Worm (Caenorhabditis elegans) whole organism, L4 larva: Measurements from ENCODE around the gene C08F8.2.

Experiments
- D1046.2 ChIP-seq: fragments of 200-800 bp; sonication (Bioruptor generic); IDR thresholded peaks from 2 replicates; pipeline ENCODE4 v1.3.6; 2022; ENCODE audit warnings: missing genetic modification characterization, missing compliant biosample characterization
- F44E2.7 ChIP-seq: fragments of 200-800 bp; sonication (Bioruptor generic); IDR thresholded peaks from 2 replicates; pipeline ENCODE4 v2.1.2; 2022; ENCODE audit warnings: missing genetic modification characterization, missing compliant biosample characterization
- F49E8.2 ChIP-seq: sonication (generic microtip); optimal IDR thresholded peaks from 2 replicates; lab custom pipeline; 2016; ENCODE audit warnings: missing compliant biosample characterization, mild to moderate bottlenecking, missing genetic modification characterization, borderline replicate concordance
- R02D3.7 ChIP-seq: fragments of 150-350 bp; sonication (generic microtip); optimal IDR thresholded peaks from 3 replicates; lab custom pipeline; 2014; ENCODE audit warnings: missing biosample characterization, missing genetic modification characterization
- T20F7.1 ChIP-seq: fragments of 200-800 bp; sonication (Bioruptor generic); optimal IDR thresholded peaks from 2 replicates; lab custom pipeline; 2018; ENCODE audit warnings: mild to moderate bottlenecking, missing genetic modification characterization, missing compliant biosample characterization
- T26A8.4 ChIP-seq: fragments of 200-800 bp; sonication (Bioruptor generic); IDR thresholded peaks from 2 replicates; pipeline ENCODE4 v1.3.6; 2022; ENCODE audit warnings: missing genetic modification characterization, missing compliant biosample characterization
- Y75B8A.6 ChIP-seq: fragments of 200-800 bp; sonication (Bioruptor generic); IDR thresholded peaks from 2 replicates; pipeline ENCODE4 v1.3.6; 2022; ENCODE audit warnings: missing genetic modification reagents, missing genetic modification characterization, missing compliant biosample characterization
- ZK546.5 ChIP-seq, 2 experiments: sonication (generic microtip); optimal IDR thresholded peaks; 2 replicates each; lab custom pipeline; 2017; ENCODE audit warnings: missing biosample characterization in 2 of 2, missing genetic modification characterization in 2 of 2
- aha-1 ChIP-seq: fragments of 150-350 bp; peaks from one replicate; lab custom pipeline; 2014; ENCODE audit warnings: missing biosample characterization, missing genetic modification characterization
- ama-1 ChIP-seq: fragments of 150-350 bp; optimal IDR thresholded peaks from 2 replicates; lab custom pipeline; 2014; ENCODE audit warnings: inconsistent platforms, mixed read lengths
- arid-1 ChIP-seq: fragments of 200-800 bp; sonication (Bioruptor generic); conservative IDR thresholded peaks from 2 replicates; pipeline ENCODE4 v1.3.6; 2022; ENCODE audit warnings: missing genetic modification reagents, missing genetic modification characterization, missing compliant biosample characterization
- attf-4 ChIP-seq: sonication (generic microtip); optimal IDR thresholded peaks from 3 replicates; lab custom pipeline; 2017; ENCODE audit warnings: missing biosample characterization, missing genetic modification characterization
- ceh-20 ChIP-seq: fragments of 200-800 bp; sonication (Bioruptor generic); IDR thresholded peaks from 2 replicates; pipeline ENCODE4 v1.3.6; 2022; ENCODE audit warnings: missing genetic modification reagents, missing genetic modification characterization, missing compliant biosample characterization
- ceh-28 ChIP-seq: fragments of 150-350 bp; optimal IDR thresholded peaks from 2 replicates; lab custom pipeline; 2014; ENCODE audit warnings: missing biosample characterization, missing genetic modification reagents, missing genetic modification characterization
- ceh-44 ChIP-seq: fragments of 200-800 bp; sonication (Bioruptor generic); IDR thresholded peaks from 2 replicates; pipeline ENCODE4 v1.3.6; 2022; ENCODE audit warnings: missing genetic modification reagents, missing genetic modification characterization, missing compliant biosample characterization
- ceh-62 ChIP-seq: sonication (generic microtip); optimal IDR thresholded peaks from 2 replicates; lab custom pipeline; 2017; ENCODE audit warnings: missing biosample characterization, missing genetic modification characterization
- cey-2 ChIP-seq: sonication (generic microtip); optimal IDR thresholded peaks from 3 replicates; lab custom pipeline; 2017; ENCODE audit warnings: missing genetic modification characterization, mild to moderate bottlenecking, missing compliant biosample characterization, antibody characterized with exemption, borderline replicate concordance; ENCODE audit not compliant: insufficient read depth
- daf-19 ChIP-seq: fragments of 200-800 bp; sonication (Bioruptor generic); conservative IDR thresholded peaks from 2 replicates; pipeline ENCODE4 v1.3.6; 2022; ENCODE audit warnings: missing genetic modification characterization, missing compliant biosample characterization
- daf-8 ChIP-seq: fragments of 200-800 bp; sonication (Bioruptor generic); IDR thresholded peaks from 2 replicates; pipeline ENCODE4 v1.3.6; 2022; ENCODE audit warnings: missing genetic modification characterization, missing compliant biosample characterization
- dmd-6 ChIP-seq: fragments of 200-800 bp; sonication (Bioruptor generic); IDR thresholded peaks from 2 replicates; pipeline ENCODE4 v1.3.6; 2022; ENCODE audit warnings: missing genetic modification reagents, missing genetic modification characterization, missing compliant biosample characterization
- dpl-1 ChIP-seq: fragments of 150-350 bp; optimal IDR thresholded peaks from 2 replicates; lab custom pipeline; 2014; ENCODE audit warnings: missing biosample characterization, missing genetic modification reagents, missing genetic modification characterization
- dve-1 ChIP-seq: sonication (generic microtip); optimal IDR thresholded peaks from 2 replicates; lab custom pipeline; 2017; ENCODE audit warnings: antibody characterized with exemption, mild to moderate bottlenecking, missing genetic modification characterization, missing compliant biosample characterization; ENCODE audit not compliant: insufficient read depth
- fos-1 ChIP-seq: fragments of 150-350 bp; optimal IDR thresholded peaks from 2 replicates; lab custom pipeline; 2014; ENCODE audit warnings: missing biosample characterization, missing genetic modification characterization
- gei-8 ChIP-seq: fragments of 200-800 bp; sonication (Bioruptor generic); optimal IDR thresholded peaks from 2 replicates; lab custom pipeline; 2018; ENCODE audit warnings: mild to moderate bottlenecking, missing genetic modification characterization, missing compliant biosample characterization
- hlh-11 ChIP-seq: fragments of 200-800 bp; sonication (Bioruptor generic); optimal IDR thresholded peaks from 2 replicates; lab custom pipeline; 2018; ENCODE audit warnings: mild to moderate bottlenecking, missing genetic modification characterization, missing compliant biosample characterization
- hmg-1.1 ChIP-seq: fragments of 200-800 bp; sonication (Bioruptor generic); IDR thresholded peaks from 2 replicates; pipeline ENCODE4 v1.3.6; 2022; ENCODE audit warnings: missing genetic modification reagents, missing genetic modification characterization, missing compliant biosample characterization
- lin-1 ChIP-seq: fragments of 200-800 bp; sonication (Bioruptor generic); IDR thresholded peaks from 2 replicates; pipeline ENCODE4 v1.3.6; 2022; ENCODE audit warnings: missing genetic modification reagents, missing genetic modification characterization, missing compliant biosample characterization
- lin-38 ChIP-seq: fragments of 200-800 bp; sonication (Bioruptor generic); IDR thresholded peaks from 2 replicates; pipeline ENCODE4 v1.3.6; 2022; ENCODE audit warnings: missing genetic modification reagents, missing genetic modification characterization, missing compliant biosample characterization
- lir-3 ChIP-seq: sonication (generic microtip); optimal IDR thresholded peaks from 2 replicates; lab custom pipeline; 2016; ENCODE audit warnings: mild to moderate bottlenecking, missing genetic modification characterization, missing compliant biosample characterization
- lsy-2 ChIP-seq, 2 experiments: fragments of 150-350 bp in 1 of 2; sonication (generic microtip) in 1 of 2; optimal IDR thresholded peaks; 2 replicates each; lab custom pipeline; 2014 to 2017; ENCODE audit warnings: missing biosample characterization in 2 of 2, missing genetic modification characterization in 2 of 2
- mdl-1 ChIP-seq, 2 experiments: fragments of 150-350 bp in 1 of 2; sonication (generic microtip) in 1 of 2; optimal IDR thresholded peaks; 2 replicates each; lab custom pipeline; 2014 to 2017; ENCODE audit warnings: missing biosample characterization in 2 of 2, missing genetic modification characterization in 2 of 2
- mdt-29 ChIP-seq: fragments of 200-800 bp; sonication (Bioruptor generic); IDR thresholded peaks from 2 replicates; pipeline ENCODE4 v1.3.6; 2022; ENCODE audit warnings: missing genetic modification reagents, missing genetic modification characterization, missing compliant biosample characterization
- mep-1 ChIP-seq: fragments of 150-350 bp; sonication (generic microtip); optimal IDR thresholded peaks from 3 replicates; lab custom pipeline; 2014; ENCODE audit warnings: missing biosample characterization, missing genetic modification characterization
- mxl-2 ChIP-seq: fragments of 200-800 bp; sonication (Bioruptor generic); conservative IDR thresholded peaks from 2 replicates; pipeline ENCODE4 v1.3.6; 2022; ENCODE audit warnings: missing genetic modification reagents, missing genetic modification characterization, missing compliant biosample characterization
- nhr-10 ChIP-seq: fragments of 150-350 bp; optimal IDR thresholded peaks from 2 replicates; lab custom pipeline; 2014; ENCODE audit warnings: missing biosample characterization, missing genetic modification characterization
- nhr-25 ChIP-seq: sonication (generic microtip); optimal IDR thresholded peaks from 2 replicates; lab custom pipeline; 2017; ENCODE audit warnings: missing genetic modification characterization, mild to moderate bottlenecking, missing compliant biosample characterization, antibody characterized with exemption, moderate library complexity, borderline replicate concordance; ENCODE audit not compliant: insufficient read depth
- nhr-28 ChIP-seq: fragments of 150-350 bp; optimal IDR thresholded peaks from 2 replicates; lab custom pipeline; 2014; ENCODE audit warnings: missing biosample characterization, missing genetic modification characterization
- nhr-41 ChIP-seq: fragments of 200-800 bp; sonication (Bioruptor generic); IDR thresholded peaks from 2 replicates; pipeline ENCODE4 v1.3.6; 2022; ENCODE audit warnings: missing genetic modification reagents, missing genetic modification characterization, missing compliant biosample characterization
- nhr-42 ChIP-seq: fragments of 200-800 bp; sonication (Bioruptor generic); IDR thresholded peaks from 2 replicates; pipeline ENCODE4 v1.3.6; 2022; ENCODE audit warnings: missing genetic modification characterization, missing compliant biosample characterization
- nhr-76 ChIP-seq: fragments of 150-350 bp; optimal IDR thresholded peaks from 2 replicates; lab custom pipeline; 2014; ENCODE audit warnings: missing biosample characterization, missing genetic modification characterization
- rbr-2 ChIP-seq: sonication (generic microtip); optimal IDR thresholded peaks from 2 replicates; lab custom pipeline; 2016; ENCODE audit warnings: missing genotype, missing genetic modification characterization, missing compliant biosample characterization
- saeg-2 ChIP-seq: fragments of 200-800 bp; sonication (Bioruptor generic); IDR thresholded peaks from 2 replicates; pipeline ENCODE4 v1.3.6; 2022; ENCODE audit warnings: missing genetic modification reagents, missing genetic modification characterization, missing compliant biosample characterization
- skn-1 ChIP-seq: fragments of 150-350 bp; optimal IDR thresholded peaks from 2 replicates; lab custom pipeline; 2014; ENCODE audit warnings: missing biosample characterization, missing genetic modification characterization
- snpc-1.2 ChIP-seq: fragments of 200-800 bp; sonication (Bioruptor generic); IDR thresholded peaks from 2 replicates; pipeline ENCODE4 v1.3.6; 2022; ENCODE audit warnings: missing genetic modification reagents, missing genetic modification characterization, missing compliant biosample characterization
- snpc-4 ChIP-seq: fragments of 150-350 bp; optimal IDR thresholded peaks from 2 replicates; lab custom pipeline; 2014; ENCODE audit warnings: missing biosample characterization, missing genetic modification characterization
- spr-1 ChIP-seq: sonication (generic microtip); optimal IDR thresholded peaks from 2 replicates; lab custom pipeline; 2016; ENCODE audit warnings: mild to moderate bottlenecking, missing genetic modification characterization, missing compliant biosample characterization
- spr-3 ChIP-seq: fragments of 200-800 bp; sonication (Bioruptor generic); optimal IDR thresholded peaks from 2 replicates; lab custom pipeline; 2018; ENCODE audit warnings: mild to moderate bottlenecking, missing genetic modification characterization, missing compliant biosample characterization
- tra-1 ChIP-seq: fragments of 200-800 bp; sonication (Bioruptor generic); IDR thresholded peaks from 2 replicates; pipeline ENCODE4 v1.3.6; 2022; ENCODE audit warnings: missing genetic modification reagents, missing genetic modification characterization, missing compliant biosample characterization
- zfp-2 ChIP-seq: sonication (generic microtip); optimal IDR thresholded peaks from 2 replicates; lab custom pipeline; 2016; ENCODE audit warnings: mild to moderate bottlenecking, missing genetic modification characterization, missing compliant biosample characterization
- zip-2 ChIP-seq: fragments of 150-350 bp; optimal IDR thresholded peaks from 2 replicates; lab custom pipeline; 2014; ENCODE audit warnings: missing biosample characterization, missing genetic modification characterization
- ztf-7 ChIP-seq: fragments of 150-350 bp; optimal IDR thresholded peaks from 2 replicates; lab custom pipeline; 2014; ENCODE audit warnings: missing biosample characterization, missing genetic modification characterization

Gene C08F8.2

DNA sequence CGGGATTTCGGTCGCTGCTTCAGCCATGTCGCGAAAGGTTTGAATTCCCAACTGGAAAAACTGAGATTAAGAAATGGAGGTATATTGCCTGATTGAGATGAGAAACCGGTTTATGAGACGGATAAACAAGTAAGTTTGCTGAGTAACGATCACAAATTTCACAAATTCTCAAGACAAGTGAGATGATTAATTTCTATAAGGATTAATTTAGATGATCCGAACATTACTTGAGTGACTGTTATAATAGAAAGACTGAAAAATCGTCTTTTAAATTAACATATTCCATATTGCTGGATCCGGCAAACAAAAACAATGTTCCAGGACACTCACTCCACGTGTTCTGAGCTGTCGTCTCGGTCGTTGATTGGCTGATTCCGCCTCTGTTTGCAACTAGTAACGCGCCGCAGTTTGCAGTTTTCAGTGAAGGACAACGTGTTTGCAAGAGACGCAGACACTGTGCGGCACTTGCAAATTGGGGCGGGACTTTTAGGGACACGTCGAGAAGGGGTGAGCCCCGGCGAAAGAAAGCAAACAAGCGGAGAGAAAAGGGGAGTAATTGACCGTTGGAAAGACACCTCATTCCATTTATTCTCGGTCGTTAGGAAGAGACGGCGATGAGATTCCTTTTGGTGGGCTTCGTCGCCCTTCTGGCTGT lies 31.8 kb upstream of the C08F8.2 start, which contains the start of the genes imp-2 and enpl-1 (continued):
- TF ChIP-seq tra-1 (GFP tag; lab: Robert Waterston, UW) (peak; percentile 49; the same call in 1 of the 2 replicates), dve-1 (tag; lab: Kevin White, UChicago) (peak; percentile 93), skn-1 (tag; lab: Kevin White, UChicago) (no peak), nhr-41 (GFP tag; lab: Robert Waterston, UW) (no peak), arid-1 (peak; percentile 71), F44E2.7 (GFP tag; lab: Robert Waterston, UW) (no peak), mxl-2 (GFP tag; lab: Robert Waterston, UW) (no peak), F49E8.2 (tag; lab: Kevin White, UChicago) (no peak), snpc-1.2 (GFP tag; lab: Robert Waterston, UW) (no peak), nhr-28 (tag; lab: Kevin White, UChicago) (peak; percentile 73), ceh-44 (GFP tag; lab: Robert Waterston, UW) (no peak), T26A8.4 (GFP tag; lab: Robert Waterston, UW) (peak; percentile 89), lsy-2 (tag; optimal IDR thresholded peaks at IDR 0.05; lab: Kevin White, UChicago) (peak; percentile 85 to 96), mep-1 (tag; lab: Kevin White, UChicago) (peak; percentile 96), spr-3 (GFP tag; lab: Kevin White, UChicago) (peak; percentile 11), ztf-7 (tag; lab: Kevin White, UChicago) (no peak), zip-2 (tag; lab: Kevin White, UChicago) (peak; percentile 43), saeg-2 (GFP tag; lab: Robert Waterston, UW) (peak; percentile 78), cey-2 (no peak), nhr-25 (tag; lab: Kevin White, UChicago) (peak; percentile 65), gei-8 (GFP tag; lab: Kevin White, UChicago) (peak; percentile 76), fos-1 (no peak), zfp-2 (tag; lab: Kevin White, UChicago) (peak; percentile 16), dmd-6 (GFP tag; lab: Robert Waterston, UW) (peak; percentile 88), ceh-20 (GFP tag; lab: Robert Waterston, UW) (peak; percentile 68; the same call in 1 of the 2 replicates), lin-1 (GFP tag; lab: Robert Waterston, UW) (peak; percentile 70; the same call in 1 of the 2 replicates), rbr-2 (tag; lab: Kevin White, UChicago) (peak; percentile 90), hmg-1.1 (GFP tag; lab: Robert Waterston, UW) (peak; percentile 91), hlh-11 (tag; lab: Kevin White, UChicago) (peak; percentile 96), lir-3 (peak; percentile 2), ama-1 (peak; percentile 21), attf-4 (tag; lab: Kevin White, UChicago) (no peak), spr-1 (tag; lab: Kevin White, UChicago) (peak; percentile 59), nhr-10 (tag; lab: Kevin White, UChicago) (peak; percentile 30), nhr-76 (tag; lab: Kevin White, UChicago) (no peak), ceh-28 (tag; lab: Kevin White, UChicago) (no peak), aha-1 (tag; lab: Kevin White, UChicago) (peak; percentile 87), daf-8 (GFP tag; lab: Robert Waterston, UW) (no peak), nhr-42 (GFP tag; lab: Robert Waterston, UW) (peak; percentile 58; the same call in 1 of the 2 replicates), daf-19 (GFP tag; lab: Robert Waterston, UW) (no peak), dpl-1 (peak; percentile 78), ZK546.5 (tag; optimal IDR thresholded peaks at IDR 0.05; lab: Kevin White, UChicago) (peak in 1 of 2 experiments; percentile 44), mdt-29 (GFP tag; lab: Robert Waterston, UW) (peak; percentile 60; the same call in 1 of the 2 replicates), ceh-62 (tag; lab: Kevin White, UChicago) (no peak), R02D3.7 (no peak), Y75B8A.6 (GFP tag; lab: Robert Waterston, UW) (no peak), snpc-4 (tag; lab: Kevin White, UChicago) (no peak), mdl-1 (tag; optimal IDR thresholded peaks at IDR 0.05; lab: Kevin White, UChicago) (peak; percentile 71 to 98), T20F7.1 (GFP tag; lab: Kevin White, UChicago) (peak; percentile 85), lin-38 (GFP tag; lab: Robert Waterston, UW) (peak; percentile 80), D1046.2 (GFP tag; lab: Robert Waterston, UW) (no peak)
